Fruit fly (Drosophila melanogaster): ENCODE data around the gene CG9737.

Gene CG9737

dm6 chr3R:30258298-30258990 is 15.3 kb upstream of the CG9737 start (continued):
- TF ChIP-seq CG32006 (GFP tag; optimal IDR thresholded peaks at IDR 0.05) (peak; percentile 65), Met (GFP tag; optimal IDR thresholded peaks at IDR 0.05) (peak; percentile 94), Lpt (GFP tag; optimal IDR thresholded peaks at IDR 0.05) (peak; percentile 13), Ets21C (GFP tag; optimal IDR thresholded peaks at IDR 0.05) (peak; percentile 69), CG8119 (GFP tag; IDR thresholded peaks at IDR 0.05) (peak; percentile 79), spab (GFP tag; optimal IDR thresholded peaks at IDR 0.05) (peak; percentile 77), CG11762 (GFP tag; optimal IDR thresholded peaks at IDR 0.05; ENCODE audit: insufficient read depth) (peak; percentile 59), topi (GFP tag; optimal IDR thresholded peaks at IDR 0.05) (peak; percentile 81), Sox102F (GFP tag; optimal IDR thresholded peaks at IDR 0.05) (peak; percentile 79), CG7368 (GFP tag; optimal IDR thresholded peaks at IDR 0.05) (peak; percentile 86), CG6854 (GFP tag; optimal IDR thresholded peaks at IDR 0.05) (peak; percentile 1), net (GFP tag; optimal IDR thresholded peaks at IDR 0.05) (peak; percentile 52), CG11902 (GFP tag; optimal IDR thresholded peaks at IDR 0.05) (peak; percentile 66), CG10631 (GFP tag; optimal IDR thresholded peaks at IDR 0.05) (peak; percentile 94), Eip93F (GFP tag; optimal IDR thresholded peaks at IDR 0.05) (peak; percentile 20), CG31627 (GFP tag; optimal IDR thresholded peaks at IDR 0.05) (peak; percentile 83), achi (GFP tag; optimal IDR thresholded peaks at IDR 0.05) (peak; percentile 80), dac (GFP tag; optimal IDR thresholded peaks at IDR 0.05) (no peak), Gug (GFP tag; IDR thresholded peaks at IDR 0.05) (peak; percentile 36; the same call in 1 of the 2 replicates)

dm6 chr3R:30257588-30257987 is 14.5 kb upstream of the CG9737 start:
- TF ChIP-seq CG6808 (GFP tag; optimal IDR thresholded peaks at IDR 0.05) (peak; percentile 62), CG34406 (GFP tag; optimal IDR thresholded peaks at IDR 0.05) (peak; percentile 91), CG6792 (GFP tag; optimal IDR thresholded peaks at IDR 0.05) (peak; percentile 91), CG6163 (GFP tag; IDR thresholded peaks at IDR 0.05) (peak; percentile 89), achi (GFP tag; optimal IDR thresholded peaks at IDR 0.05) (peak; percentile 68), CG10631 (GFP tag; optimal IDR thresholded peaks at IDR 0.05) (peak; percentile 85), CG11294 (GFP tag; IDR thresholded peaks at IDR 0.05) (no peak), spab (GFP tag; optimal IDR thresholded peaks at IDR 0.05) (peak; percentile 69), cyc (GFP tag; optimal IDR thresholded peaks at IDR 0.05) (peak; percentile 62), Gug (GFP tag; IDR thresholded peaks at IDR 0.05) (peak; percentile 63), Hr38 (GFP tag; optimal IDR thresholded peaks at IDR 0.05) (no peak), dac (GFP tag; optimal IDR thresholded peaks at IDR 0.05) (no peak), CG11902 (GFP tag; optimal IDR thresholded peaks at IDR 0.05) (peak; percentile 73), ss (GFP tag; optimal IDR thresholded peaks at IDR 0.05) (peak; percentile 73 to 81), Smox (GFP tag; optimal IDR thresholded peaks at IDR 0.05) (peak; percentile 88), Met (GFP tag; optimal IDR thresholded peaks at IDR 0.05) (peak; percentile 97), CG8319 (GFP tag; optimal IDR thresholded peaks at IDR 0.05) (peak; percentile 81), vri (GFP tag; optimal IDR thresholded peaks at IDR 0.05) (peak; percentile 88), topi (GFP tag; optimal IDR thresholded peaks at IDR 0.05) (peak; percentile 94), acj6 (GFP tag; optimal IDR thresholded peaks at IDR 0.05) (peak; percentile 86), CG6854 (GFP tag; optimal IDR thresholded peaks at IDR 0.05) (no peak), CG15336 (GFP tag; IDR thresholded peaks at IDR 0.05) (peak; percentile 73), Sox102F (GFP tag; optimal IDR thresholded peaks at IDR 0.05) (peak; percentile 91), CG32006 (GFP tag; optimal IDR thresholded peaks at IDR 0.05) (peak; percentile 64), Ets96B (tag; optimal IDR thresholded peaks at IDR 0.05) (peak; percentile 90), CG3919 (GFP tag; optimal IDR thresholded peaks at IDR 0.05) (peak; percentile 76), fd85E (GFP tag; optimal IDR thresholded peaks at IDR 0.05) (no peak), CG7368 (GFP tag; optimal IDR thresholded peaks at IDR 0.05) (peak; percentile 83), CG31627 (GFP tag; optimal IDR thresholded peaks at IDR 0.05) (peak; percentile 76), Eip78C (GFP tag) (peak; percentile 99), fd59A (GFP tag; optimal IDR thresholded peaks at IDR 0.05) (peak; percentile 71), CG8119 (GFP tag; IDR thresholded peaks at IDR 0.05) (peak; percentile 63; the same call in 2 of the 3 replicates), Eip75B (GFP tag; optimal IDR thresholded peaks at IDR 0.05) (peak; percentile 89), CG9139 (GFP tag; optimal IDR thresholded peaks at IDR 0.05) (peak; percentile 54), salr (GFP tag; optimal IDR thresholded peaks at IDR 0.05) (peak; percentile 48 to 59), Sox14 (GFP tag; optimal IDR thresholded peaks at IDR 0.05) (peak; percentile 78), lz (GFP tag; optimal IDR thresholded peaks at IDR 0.05) (peak; percentile 92), CG6276 (GFP tag; optimal IDR thresholded peaks at IDR 0.05) (no peak), dsx (GFP tag; optimal IDR thresholded peaks at IDR 0.05; ENCODE audit: poor library complexity, severe bottlenecking) (peak; percentile 85), eg (GFP tag; IDR thresholded peaks at IDR 0.05) (no peak), CG10669 (GFP tag; optimal IDR thresholded peaks at IDR 0.05) (peak; percentile 74)

Data from whole organism, prepupa.